Worm (Caenorhabditis elegans) whole organism, L4 larva: Measurements from ENCODE around the gene F23H11.4.

ENCODE experiments used
- T20F7.1 ChIP-seq: fragments of 200-800 bp; sonication (Bioruptor generic); optimal IDR thresholded peaks from 2 replicates; lab custom pipeline; 2018; ENCODE audit warnings: mild to moderate bottlenecking, missing genetic modification characterization, missing compliant biosample characterization
- Y105C5A.15 ChIP-seq: fragments of 200-800 bp; sonication (Bioruptor generic); IDR thresholded peaks from 2 replicates; pipeline ENCODE4 v1.3.6; 2022; ENCODE audit warnings: missing genetic modification characterization, missing compliant biosample characterization
- Y5F2A.4 ChIP-seq: fragments of 200-800 bp; sonication (Bioruptor generic); optimal IDR thresholded peaks from 2 replicates; lab custom pipeline; 2018; ENCODE audit warnings: mild to moderate bottlenecking, missing genetic modification characterization, missing compliant biosample characterization
- ZK337.2 ChIP-seq: fragments of 200-800 bp; sonication (Bioruptor generic); IDR thresholded peaks from 2 replicates; pipeline ENCODE4 v1.3.6; 2022; ENCODE audit warnings: missing genetic modification reagents, missing genetic modification characterization, missing compliant biosample characterization
- aha-1 ChIP-seq: fragments of 150-350 bp; peaks from one replicate; lab custom pipeline; 2014; ENCODE audit warnings: missing biosample characterization, missing genetic modification characterization
- ceh-28 ChIP-seq: fragments of 150-350 bp; optimal IDR thresholded peaks from 2 replicates; lab custom pipeline; 2014; ENCODE audit warnings: missing biosample characterization, missing genetic modification reagents, missing genetic modification characterization
- ceh-32 ChIP-seq: sonication (generic microtip); optimal IDR thresholded peaks from 2 replicates; lab custom pipeline; 2016; ENCODE audit warnings: mild to moderate bottlenecking, missing genetic modification characterization, missing compliant biosample characterization; ENCODE audit not compliant: poor library complexity
- daf-12 ChIP-seq: fragments of 150-350 bp; optimal IDR thresholded peaks from 2 replicates; lab custom pipeline; 2014; ENCODE audit warnings: missing biosample characterization, missing genetic modification reagents, missing genetic modification characterization
- daf-16 ChIP-seq, 3 experiments: sonication (generic microtip); optimal IDR thresholded peaks; 2 replicates each; lab custom pipeline; 2016 to 2017; ENCODE audit warnings: missing genetic modification characterization in 3 of 3, missing genetic modification reagents in 3 of 3, mild to moderate bottlenecking in 2 of 3, missing compliant biosample characterization in 2 of 3, missing biosample characterization in 1 of 3, moderate library complexity in 1 of 3
- dmd-6 ChIP-seq: fragments of 200-800 bp; sonication (Bioruptor generic); IDR thresholded peaks from 2 replicates; pipeline ENCODE4 v1.3.6; 2022; ENCODE audit warnings: missing genetic modification reagents, missing genetic modification characterization, missing compliant biosample characterization
- dmd-8 ChIP-seq: fragments of 200-800 bp; sonication (Bioruptor generic); IDR thresholded peaks from 2 replicates; pipeline ENCODE4 v1.3.6; 2022; ENCODE audit warnings: missing genetic modification characterization, missing compliant biosample characterization
- dpl-1 ChIP-seq: fragments of 150-350 bp; optimal IDR thresholded peaks from 2 replicates; lab custom pipeline; 2014; ENCODE audit warnings: missing biosample characterization, missing genetic modification reagents, missing genetic modification characterization
- dve-1 ChIP-seq: sonication (generic microtip); optimal IDR thresholded peaks from 2 replicates; lab custom pipeline; 2017; ENCODE audit warnings: antibody characterized with exemption, mild to moderate bottlenecking, missing genetic modification characterization, missing compliant biosample characterization; ENCODE audit not compliant: insufficient read depth
- hlh-11 ChIP-seq: fragments of 200-800 bp; sonication (Bioruptor generic); optimal IDR thresholded peaks from 2 replicates; lab custom pipeline; 2018; ENCODE audit warnings: mild to moderate bottlenecking, missing genetic modification characterization, missing compliant biosample characterization
- hlh-30 ChIP-seq: sonication (generic microtip); optimal IDR thresholded peaks from 2 replicates; lab custom pipeline; 2017; ENCODE audit warnings: antibody characterized with exemption, mild to moderate bottlenecking, missing genetic modification characterization, missing compliant biosample characterization; ENCODE audit not compliant: insufficient read depth
- lin-1 ChIP-seq: fragments of 200-800 bp; sonication (Bioruptor generic); IDR thresholded peaks from 2 replicates; pipeline ENCODE4 v1.3.6; 2022; ENCODE audit warnings: missing genetic modification reagents, missing genetic modification characterization, missing compliant biosample characterization
- lin-13 ChIP-seq: fragments of 150-350 bp; optimal IDR thresholded peaks from 2 replicates; lab custom pipeline; 2014; ENCODE audit warnings: missing biosample characterization, missing genetic modification reagents, missing genetic modification characterization
- lin-15B ChIP-seq: fragments of 150-350 bp; sonication (generic microtip); optimal IDR thresholded peaks from 3 replicates; lab custom pipeline; 2014; ENCODE audit warnings: missing biosample characterization, missing genetic modification characterization
- lin-38 ChIP-seq: fragments of 200-800 bp; sonication (Bioruptor generic); IDR thresholded peaks from 2 replicates; pipeline ENCODE4 v1.3.6; 2022; ENCODE audit warnings: missing genetic modification reagents, missing genetic modification characterization, missing compliant biosample characterization
- mes-2 ChIP-seq: sonication (generic microtip); optimal IDR thresholded peaks from 2 replicates; lab custom pipeline; 2016; ENCODE audit warnings: missing genotype, mild to moderate bottlenecking, missing genetic modification characterization, missing compliant biosample characterization; ENCODE audit not compliant: poor library complexity, severe bottlenecking
- nhr-11 ChIP-seq: fragments of 150-350 bp; optimal IDR thresholded peaks from 2 replicates; lab custom pipeline; 2014; ENCODE audit warnings: missing biosample characterization, missing genetic modification characterization
- nhr-28 ChIP-seq: fragments of 150-350 bp; optimal IDR thresholded peaks from 2 replicates; lab custom pipeline; 2014; ENCODE audit warnings: missing biosample characterization, missing genetic modification characterization
- nhr-48 ChIP-seq: sonication (generic microtip); optimal IDR thresholded peaks from 2 replicates; lab custom pipeline; 2016; ENCODE audit warnings: mild to moderate bottlenecking, missing genetic modification characterization, missing compliant biosample characterization
- nhr-77 ChIP-seq: fragments of 150-350 bp; optimal IDR thresholded peaks from 2 replicates; lab custom pipeline; 2014; ENCODE audit warnings: missing biosample characterization, missing genetic modification characterization
- php-3 ChIP-seq: fragments of 200-800 bp; sonication (Bioruptor generic); IDR thresholded peaks from 2 replicates; pipeline ENCODE4 v1.3.6; 2022; ENCODE audit warnings: missing genetic modification reagents, missing genetic modification characterization, missing compliant biosample characterization
- pqm-1 ChIP-seq: sonication (generic microtip); optimal IDR thresholded peaks from 2 replicates; lab custom pipeline; 2017; ENCODE audit warnings: missing biosample characterization, missing genetic modification characterization
- sdz-12 ChIP-seq: fragments of 200-800 bp; sonication (Bioruptor generic); optimal IDR thresholded peaks from 2 replicates; lab custom pipeline; 2018; ENCODE audit warnings: mild to moderate bottlenecking, missing genetic modification characterization, missing compliant biosample characterization
- skn-1 ChIP-seq: fragments of 150-350 bp; optimal IDR thresholded peaks from 2 replicates; lab custom pipeline; 2014; ENCODE audit warnings: missing biosample characterization, missing genetic modification characterization
- snpc-1.2 ChIP-seq: fragments of 200-800 bp; sonication (Bioruptor generic); IDR thresholded peaks from 2 replicates; pipeline ENCODE4 v1.3.6; 2022; ENCODE audit warnings: missing genetic modification reagents, missing genetic modification characterization, missing compliant biosample characterization
- tra-1 ChIP-seq: fragments of 200-800 bp; sonication (Bioruptor generic); IDR thresholded peaks from 2 replicates; pipeline ENCODE4 v1.3.6; 2022; ENCODE audit warnings: missing genetic modification reagents, missing genetic modification characterization, missing compliant biosample characterization
- zfp-3 ChIP-seq: fragments of 200-800 bp; sonication (Bioruptor generic); conservative IDR thresholded peaks from 2 replicates; pipeline ENCODE4 v1.3.6; 2022; ENCODE audit warnings: missing genetic modification reagents, missing genetic modification characterization, missing compliant biosample characterization
- zip-2 ChIP-seq: fragments of 150-350 bp; optimal IDR thresholded peaks from 2 replicates; lab custom pipeline; 2014; ENCODE audit warnings: missing biosample characterization, missing genetic modification characterization
- ztf-11 ChIP-seq: fragments of 150-350 bp; optimal IDR thresholded peaks from 2 replicates; lab custom pipeline; 2014; ENCODE audit warnings: missing biosample characterization, missing genetic modification characterization

The F23H11.4 gene

ce11 chrIII:950472-950871 lies 43.1 kb upstream of the F23H11.4 start, which contains the start of the genes fbxa-67 and fbxa-11:
Gene fbxa-67, minus strand, starts transcription at chrIII:950670.
Gene fbxa-11, plus strand, starts transcription at chrIII:950869.
- TF ChIP-seq ZK337.2 (no peak), ceh-32 (tag; lab: Kevin White, UChicago) (no peak), nhr-11 (tag; lab: Kevin White, UChicago) (no peak), mes-2 (tag; lab: Kevin White, UChicago) (no peak), T20F7.1 (GFP tag; lab: Kevin White, UChicago) (peak; percentile 25), snpc-1.2 (GFP tag; lab: Robert Waterston, UW) (no peak), dve-1 (tag; lab: Kevin White, UChicago) (peak; percentile 21), nhr-48 (tag; lab: Kevin White, UChicago) (no peak), dpl-1 (GFP tag; lab: Kevin White, UChicago) (peak; percentile 51), dmd-8 (GFP tag; lab: Robert Waterston, UW) (no peak)
- TF ChIP-seq, all 104 proteins: peak for 3

- TF ChIP-seq nhr-28 (peak; percentile 61), Y5F2A.4 (no peak), zip-2 (tag; lab: Kevin White, UChicago) (peak; percentile 75), nhr-77 (tag; lab: Kevin White, UChicago) (peak; percentile 12), php-3 (GFP tag; lab: Robert Waterston, UW) (peak; percentile 80), pqm-1 (tag; lab: Kevin White, UChicago) (peak; percentile 76), daf-16 (GFP tag; optimal IDR thresholded peaks at IDR 0.05; lab: Kevin White, UChicago) (no peak), daf-16 (tag; optimal IDR thresholded peaks at IDR 0.05; lab: Kevin White, UChicago) (peak; percentile 53), daf-12 (tag; lab: Kevin White, UChicago) (no peak), Y105C5A.15 (GFP tag; lab: Robert Waterston, UW) (no peak), dve-1 (tag; lab: Kevin White, UChicago) (peak; percentile 63), zfp-3 (no peak), dmd-6 (peak; percentile 95), tra-1 (GFP tag; lab: Robert Waterston, UW) (peak; percentile 66; the same call in 1 of the 2 replicates), T20F7.1 (GFP tag; lab: Kevin White, UChicago) (peak; percentile 54), hlh-11 (tag; lab: Kevin White, UChicago) (peak; percentile 82), lin-1 (GFP tag; lab: Robert Waterston, UW) (peak; percentile 36; the same call in 1 of the 2 replicates), hlh-30 (peak; percentile 16)
Measured at ce11 chrIII:946250-946725, 38.9 kb upstream of the F23H11.4 start, which contains the start of gene fbxa-60. Gene fbxa-60, minus strand, starts transcription at chrIII:946300.

ce11 chrIII:944346-944745 lies 37.0 kb upstream of the F23H11.4 start:
- TF ChIP-seq dmd-6 (peak; percentile 78), php-3 (GFP tag; lab: Robert Waterston, UW) (peak; percentile 78)

- TF ChIP-seq hlh-30 (peak; percentile 16), ztf-11 (no peak), daf-16 (GFP tag; optimal IDR thresholded peaks at IDR 0.05; lab: Kevin White, UChicago) (no peak), daf-16 (tag; optimal IDR thresholded peaks at IDR 0.05; lab: Kevin White, UChicago) (peak; percentile 71), dmd-6 (peak; percentile 75), skn-1 (tag; lab: Kevin White, UChicago) (no peak), nhr-77 (tag; lab: Kevin White, UChicago) (peak; percentile 27), hlh-11 (tag; lab: Kevin White, UChicago) (peak; percentile 66), nhr-28 (peak; percentile 39), pqm-1 (tag; lab: Kevin White, UChicago) (peak; percentile 60), lin-15B (tag; lab: Kevin White, UChicago) (no peak), sdz-12 (GFP tag; lab: Kevin White, UChicago) (no peak), ceh-28 (no peak), lin-13 (GFP tag; lab: Kevin White, UChicago) (no peak), dve-1 (tag; lab: Kevin White, UChicago) (peak; percentile 71), php-3 (GFP tag; lab: Robert Waterston, UW) (peak; percentile 26; the same call in 1 of the 2 replicates), aha-1 (tag; lab: Kevin White, UChicago) (no peak), lin-38 (GFP tag; lab: Robert Waterston, UW) (0 out of 2 replicates have a peak, but pooled peaks have one; percentile 10), zfp-3 (no peak), zip-2 (tag; lab: Kevin White, UChicago) (peak; percentile 10)
Measured at ce11 chrIII:943426-943927, 36.1 kb upstream of the F23H11.4 start, which contains the start of gene fbxa-59. Gene fbxa-59, minus strand, starts transcription at chrIII:943476.
